Fruit fly (Drosophila melanogaster): ENCODE results near the gene Osi15.
A peak's percentile ranks its signal among the peaks of the same experiment; 100 is the strongest.

The Osi15 gene

DNA sequence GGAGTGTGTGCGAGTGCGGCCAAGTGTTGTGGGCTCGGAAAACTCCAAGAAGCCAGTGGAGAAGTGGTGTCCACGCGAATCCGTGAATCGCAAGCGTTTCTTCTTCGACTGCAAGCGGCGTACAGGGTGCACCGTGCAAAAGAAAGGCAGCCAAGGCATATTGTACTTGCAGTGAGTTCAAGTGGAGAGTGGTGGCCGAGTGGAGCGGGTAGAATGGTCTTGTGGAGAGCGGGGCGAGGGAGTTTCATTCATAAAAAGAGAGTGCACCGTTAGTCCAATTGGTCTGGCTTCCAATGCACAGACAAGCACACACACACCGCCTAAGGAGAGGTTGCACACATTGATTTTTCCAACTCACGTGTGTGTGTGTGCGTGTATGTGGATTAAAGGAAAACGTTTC lies 49.6 kb downstream of the Osi15 start (continued):
- TF ChIP-seq Optix (GFP tag; IDR thresholded peaks at IDR 0.05) (no peak), gro (GFP tag; optimal IDR thresholded peaks at IDR 0.05) (no peak), h (optimal IDR thresholded peaks at IDR 0.05) (no peak), otp (GFP tag; IDR thresholded peaks at IDR 0.05) (0 out of 3 replicates have a peak, but pooled peaks have one; percentile 4), onecut (GFP tag; IDR thresholded peaks at IDR 0.05) (peak; percentile 84), cad (GFP tag; optimal IDR thresholded peaks at IDR 0.05) (peak; percentile 61), kni (GFP tag; optimal IDR thresholded peaks at IDR 0.05) (peak; percentile 21), CG1233 (GFP tag; optimal IDR thresholded peaks at IDR 0.05) (no peak), stwl (tag; optimal IDR thresholded peaks at IDR 0.05) (no peak), crol (GFP tag; IDR thresholded peaks at IDR 0.05) (peak; percentile 61), CG16779 (GFP tag; IDR thresholded peaks at IDR 0.05) (0 out of 2 replicates have a peak, but pooled peaks have one; percentile 16), aop (GFP tag; IDR thresholded peaks at IDR 0.05) (no peak), jumu (GFP tag; optimal IDR thresholded peaks at IDR 0.05) (no peak), Sox100B (GFP tag; optimal IDR thresholded peaks at IDR 0.05) (no peak), rib (GFP tag; IDR thresholded peaks at IDR 0.05) (no peak), CG4707 (GFP tag; optimal IDR thresholded peaks at IDR 0.05) (no peak), Med (GFP tag) (peak; percentile 27), Elba2 (GFP tag; optimal IDR thresholded peaks at IDR 0.05) (peak; percentile 56), inv (GFP tag; IDR thresholded peaks at IDR 0.05; ENCODE audit: partially characterized antibody) (no peak), Nf-YB (GFP tag; optimal IDR thresholded peaks at IDR 0.05) (peak; percentile 21), CG3838 (GFP tag; optimal IDR thresholded peaks at IDR 0.05) (no peak), CG8388 (GFP tag; optimal IDR thresholded peaks at IDR 0.05) (no peak), CG2199 (GFP tag; IDR thresholded peaks at IDR 0.05) (peak; percentile 66; the same call in 1 of the 3 replicates), pan (optimal IDR thresholded peaks at IDR 0.05) (no peak), pan (GFP tag; optimal IDR thresholded peaks at IDR 0.05 in 1 of 2, IDR thresholded peaks at IDR 0.05 in 1 of 2) (peak in 1 of 2 experiments; percentile 22), toy (GFP tag; IDR thresholded peaks at IDR 0.05) (no peak), HLHmδ (GFP tag; optimal IDR thresholded peaks at IDR 0.05) (peak; percentile 20), ATbp (GFP tag; optimal IDR thresholded peaks at IDR 0.05) (no peak), ken (GFP tag; IDR thresholded peaks at IDR 0.05) (no peak), insv (GFP tag; optimal IDR thresholded peaks at IDR 0.05) (peak; percentile 44 to 93), CG4360 (GFP tag; IDR thresholded peaks at IDR 0.05) (no peak), Drgx (GFP tag; IDR thresholded peaks at IDR 0.05) (peak; percentile 23; the same call in 1 of the 2 replicates), stc (GFP tag; IDR thresholded peaks at IDR 0.05) (0 out of 2 replicates have a peak, but pooled peaks have one; percentile 11), CrebB (tag; optimal IDR thresholded peaks at IDR 0.05) (no peak), CG6813 (GFP tag; optimal IDR thresholded peaks at IDR 0.05) (peak; percentile 21), CG6254 (GFP tag; optimal IDR thresholded peaks at IDR 0.05) (peak; percentile 100), klu (GFP tag; IDR thresholded peaks at IDR 0.05) (no peak), Dbx (GFP tag; IDR thresholded peaks at IDR 0.05) (no peak), slp2 (GFP tag; optimal IDR thresholded peaks at IDR 0.05) (no peak), Neu2 (GFP tag; optimal IDR thresholded peaks at IDR 0.05; ENCODE audit: borderline replicate concordance) (peak; percentile 39), CG8359 (GFP tag; optimal IDR thresholded peaks at IDR 0.05; ENCODE audit: borderline replicate concordance) (peak; percentile 43), nom (GFP tag; optimal IDR thresholded peaks at IDR 0.05) (peak; percentile 35), chif (GFP tag; optimal IDR thresholded peaks at IDR 0.05) (no peak)
